Fruit fly (Drosophila melanogaster): ENCODE results near the gene Vha13.

Gene Vha13

dm6 chr3R:19644094-19644900 lies at the start of gene Vha13:
TSS of gene Vha13 (minus strand) at chr3R:19644386.
- TF ChIP-seq Myc (optimal IDR thresholded peaks at IDR 0.05) (no peak), psq (optimal IDR thresholded peaks at IDR 0.05) (no peak), insv (optimal IDR thresholded peaks at IDR 0.05) (no peak), ttk (optimal IDR thresholded peaks at IDR 0.05) (no peak), h (optimal IDR thresholded peaks at IDR 0.05) (no peak), Sin3A (optimal IDR thresholded peaks at IDR 0.05) (no peak)

dm6 chr3R:19682424-19682823 lies 38.2 kb upstream of the Vha13 start:
- no peak for TF ChIP-seq psq (optimal IDR thresholded peaks at IDR 0.05)
- TF ChIP-seq insv (optimal IDR thresholded peaks at IDR 0.05), result no peak
- no peak for TF ChIP-seq Myc (optimal IDR thresholded peaks at IDR 0.05)
- no peak for TF ChIP-seq Sin3A (optimal IDR thresholded peaks at IDR 0.05)
- TF ChIP-seq h (optimal IDR thresholded peaks at IDR 0.05), result no peak
- no peak for TF ChIP-seq ttk (optimal IDR thresholded peaks at IDR 0.05)

DNA sequence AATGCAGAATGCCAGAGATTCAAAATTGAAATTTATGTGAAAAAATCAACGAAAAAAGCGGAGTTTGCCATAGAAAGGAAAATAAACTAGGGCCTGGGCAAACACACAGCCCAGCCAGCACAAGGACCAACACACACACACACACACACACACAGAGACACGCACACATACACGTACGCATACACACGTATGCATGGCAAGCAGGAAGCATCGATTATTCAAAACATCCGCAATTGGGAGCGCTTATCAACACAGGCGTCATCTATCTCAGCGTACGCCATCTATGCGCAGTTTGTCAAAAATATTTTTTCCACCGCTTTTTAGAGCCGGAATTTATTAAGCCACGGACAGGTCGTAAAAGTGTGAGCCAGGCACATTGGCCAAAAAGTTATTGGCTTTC lies 35.6 kb upstream of the Vha13 start:
- TF ChIP-seq Myc (optimal IDR thresholded peaks at IDR 0.05) (no peak), insv (optimal IDR thresholded peaks at IDR 0.05) (no peak), ttk (optimal IDR thresholded peaks at IDR 0.05) (no peak), h (optimal IDR thresholded peaks at IDR 0.05) (no peak), psq (optimal IDR thresholded peaks at IDR 0.05) (no peak), Sin3A (optimal IDR thresholded peaks at IDR 0.05) (no peak)

dm6 chr3R:19672905-19673304 lies 28.7 kb upstream of the Vha13 start:
- TF ChIP-seq Myc (optimal IDR thresholded peaks at IDR 0.05), result no peak

DNA sequence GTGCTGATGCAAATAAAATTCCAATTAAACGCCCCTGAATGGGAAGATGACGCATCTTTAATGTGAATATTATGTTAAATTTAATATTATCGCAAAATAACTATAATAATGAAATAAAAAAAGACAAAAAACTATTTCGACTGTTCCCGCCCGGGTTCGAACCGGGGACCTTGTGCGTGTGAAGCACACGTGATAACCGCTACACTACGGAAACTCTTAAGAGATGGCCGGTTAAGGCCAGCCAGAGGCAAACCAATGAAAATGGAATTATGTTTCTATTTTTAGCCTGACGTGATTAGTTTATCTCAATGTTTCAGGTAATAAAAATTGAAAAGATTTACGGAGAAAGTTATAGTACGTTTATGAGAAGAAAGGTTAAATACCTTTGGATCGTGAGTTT lies 27.9 kb upstream of the Vha13 start:
- TF ChIP-seq h (optimal IDR thresholded peaks at IDR 0.05) (no peak), Myc (optimal IDR thresholded peaks at IDR 0.05) (no peak), insv (optimal IDR thresholded peaks at IDR 0.05) (no peak)

DNA sequence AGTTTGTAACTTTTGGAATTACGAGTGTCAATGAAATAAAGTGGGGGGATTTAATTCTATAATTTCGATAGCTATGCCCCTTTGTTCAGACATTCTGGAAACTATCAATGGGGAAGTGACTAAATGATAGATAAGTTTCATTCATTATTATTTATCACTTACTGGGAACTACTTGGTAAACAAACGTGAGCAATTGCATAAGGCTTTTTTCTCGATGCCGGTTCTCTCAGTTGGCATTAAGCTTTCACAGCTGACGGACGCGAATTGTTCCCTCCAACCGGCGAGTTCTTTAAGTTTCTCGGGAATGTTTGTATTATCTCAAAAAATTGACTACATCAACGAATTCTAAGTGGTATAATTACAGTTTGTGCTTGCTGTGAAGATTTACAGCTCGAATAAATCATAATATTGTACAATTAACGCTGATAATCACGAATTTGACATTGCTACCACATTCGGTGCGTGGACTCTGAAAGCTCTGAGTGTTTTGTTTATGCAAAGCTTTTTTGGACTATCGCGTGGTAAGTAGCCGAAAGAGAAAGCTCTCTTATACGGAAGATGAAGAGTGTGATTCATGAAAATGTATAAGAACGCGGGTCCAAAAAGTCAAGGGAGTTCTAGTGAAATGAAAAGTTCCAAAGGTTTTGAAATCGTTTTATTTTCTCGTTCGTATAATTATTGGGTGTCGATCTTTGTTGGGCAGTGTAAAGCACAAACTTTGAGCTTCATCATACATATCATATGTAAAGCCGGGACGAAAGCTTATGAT lies 27.2 kb upstream of the Vha13 start, which contains the start of gene Naam:
Naam (plus strand) TSS at position 228 of the 769 bp plus-strand sequence.
- TF ChIP-seq Sin3A (optimal IDR thresholded peaks at IDR 0.05) (no peak), Myc (optimal IDR thresholded peaks at IDR 0.05) (no peak), psq (optimal IDR thresholded peaks at IDR 0.05) (no peak)

DNA sequence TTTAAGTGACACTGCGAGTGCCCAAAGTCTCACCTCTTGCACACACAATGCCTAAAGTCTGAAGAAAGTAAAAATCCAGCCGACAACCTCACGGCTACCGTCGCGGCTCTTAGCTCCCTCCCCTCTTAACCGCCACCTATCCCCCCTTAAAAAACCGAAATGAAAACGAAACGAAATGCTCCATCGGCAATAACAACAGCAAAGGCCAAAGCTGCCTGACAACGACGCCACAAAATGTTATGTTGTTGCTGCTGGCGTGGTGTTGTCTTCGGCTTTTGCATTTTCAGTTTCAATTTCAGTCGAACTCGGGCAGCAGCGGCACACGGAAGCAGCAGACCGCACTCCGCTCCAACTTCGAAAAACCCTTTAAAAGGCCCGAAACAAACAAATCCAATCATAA lies 20.5 kb upstream of the Vha13 start, which contains the start of gene CG7432:
CG7432 (plus strand) TSS at position 295 of the 400 bp plus-strand sequence.
- TF ChIP-seq insv (optimal IDR thresholded peaks at IDR 0.05), result no peak
- no peak for TF ChIP-seq psq (optimal IDR thresholded peaks at IDR 0.05)
- no peak for TF ChIP-seq h (optimal IDR thresholded peaks at IDR 0.05)
- no peak for TF ChIP-seq Sin3A (optimal IDR thresholded peaks at IDR 0.05)
- TF ChIP-seq Myc (optimal IDR thresholded peaks at IDR 0.05), result no peak
- no peak for TF ChIP-seq ttk (optimal IDR thresholded peaks at IDR 0.05)

DNA sequence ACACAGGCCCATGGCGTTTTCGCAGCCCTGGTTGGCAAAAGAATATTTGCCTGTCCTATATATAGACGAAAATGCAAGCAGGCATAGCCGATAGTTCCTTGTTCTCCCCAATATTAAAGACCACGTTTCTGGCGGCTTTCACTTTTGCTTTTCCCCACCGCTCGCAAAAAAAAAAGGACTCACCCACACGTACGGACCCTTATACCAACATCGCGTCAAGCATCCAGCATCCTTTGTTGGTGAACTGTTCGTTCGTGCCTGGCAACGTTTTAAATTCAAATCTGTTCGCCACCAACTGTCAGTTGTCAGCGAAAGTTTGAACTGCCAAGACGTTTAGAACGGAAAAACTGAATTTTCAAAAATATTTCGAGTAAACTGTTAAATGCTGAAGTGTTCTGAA lies 15.3 kb upstream of the Vha13 start, which contains the start of gene ort:
ort (plus strand) TSS at position 301 of the 400 bp plus-strand sequence.
- TF ChIP-seq ttk (optimal IDR thresholded peaks at IDR 0.05) (no peak), Myc (optimal IDR thresholded peaks at IDR 0.05) (no peak), h (optimal IDR thresholded peaks at IDR 0.05) (no peak), psq (optimal IDR thresholded peaks at IDR 0.05) (no peak), Sin3A (optimal IDR thresholded peaks at IDR 0.05) (no peak), insv (optimal IDR thresholded peaks at IDR 0.05) (no peak)

DNA sequence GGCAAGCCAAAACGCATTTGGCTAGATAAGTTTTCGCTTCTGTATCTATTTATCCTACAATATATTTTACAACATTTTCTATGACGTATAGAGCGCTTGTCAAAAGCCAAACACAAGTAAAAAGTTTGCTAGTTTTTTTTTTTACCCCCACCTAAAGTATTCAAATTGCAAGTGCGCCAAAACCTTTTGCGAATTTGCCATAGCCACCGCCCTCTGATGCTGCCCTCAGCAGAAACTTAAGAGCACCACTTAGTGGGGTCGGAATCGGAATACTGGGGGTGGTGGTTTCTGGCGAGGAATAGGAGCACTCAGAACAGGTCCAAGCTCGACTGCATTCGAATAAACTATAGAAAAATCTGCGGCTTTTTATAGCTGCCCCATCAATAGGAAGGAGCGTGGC lies 13.6 kb upstream of the Vha13 start, which contains the start of gene CG6184:
CG6184 (minus strand) TSS at position 101 of the 400 bp plus-strand sequence.
- no peak for TF ChIP-seq h (optimal IDR thresholded peaks at IDR 0.05)
- no peak for TF ChIP-seq insv (optimal IDR thresholded peaks at IDR 0.05)
- TF ChIP-seq Myc (optimal IDR thresholded peaks at IDR 0.05), result no peak
- no peak for TF ChIP-seq Sin3A (optimal IDR thresholded peaks at IDR 0.05)
- no peak for TF ChIP-seq ttk (optimal IDR thresholded peaks at IDR 0.05)
- no peak for TF ChIP-seq psq (optimal IDR thresholded peaks at IDR 0.05)

DNA sequence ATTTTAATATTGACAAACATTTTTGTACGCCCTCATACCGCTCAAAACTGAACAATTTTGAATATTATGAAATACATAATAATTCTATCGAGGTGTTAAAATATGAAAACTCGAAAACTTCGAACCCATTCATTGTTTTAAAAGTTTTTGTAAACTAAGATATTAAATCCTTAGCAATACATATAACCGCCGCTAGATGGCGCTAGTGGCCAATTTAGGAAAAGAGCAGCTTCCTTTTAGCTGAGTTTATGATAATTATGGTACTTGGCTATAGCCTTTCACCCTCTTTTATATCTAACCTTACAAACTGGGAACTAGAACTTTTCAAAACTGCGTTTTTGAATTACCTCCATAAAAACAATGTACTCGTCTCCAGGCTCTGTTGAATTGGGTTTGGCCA lies 13.0 kb upstream of the Vha13 start:
- no peak for TF ChIP-seq Myc (optimal IDR thresholded peaks at IDR 0.05)

dm6 chr3R:19656455-19656854 lies 12.3 kb upstream of the Vha13 start:
- no peak for TF ChIP-seq Myc (optimal IDR thresholded peaks at IDR 0.05)
- no peak for TF ChIP-seq Sin3A (optimal IDR thresholded peaks at IDR 0.05)
- TF ChIP-seq psq (optimal IDR thresholded peaks at IDR 0.05), result no peak
- TF ChIP-seq h (optimal IDR thresholded peaks at IDR 0.05), result no peak
- no peak for TF ChIP-seq ttk (optimal IDR thresholded peaks at IDR 0.05)
- TF ChIP-seq insv (optimal IDR thresholded peaks at IDR 0.05), result no peak

DNA sequence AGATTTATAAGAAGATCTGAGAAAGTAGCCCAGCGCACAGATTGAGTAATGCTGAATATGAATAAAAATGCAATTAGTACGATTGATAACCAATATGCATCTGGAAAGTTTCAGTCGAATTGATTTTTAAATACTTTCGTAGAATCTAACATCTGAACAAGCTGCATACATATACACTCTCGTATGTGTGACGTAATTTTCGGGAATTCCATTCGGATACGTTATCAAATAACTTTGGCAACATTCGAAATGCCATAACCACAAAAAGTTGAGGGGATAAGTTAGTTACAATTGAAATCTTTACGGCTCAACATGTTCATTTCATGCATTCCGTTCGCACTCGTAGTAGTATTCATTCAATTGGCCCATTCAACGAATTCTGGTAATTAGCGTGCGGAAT lies 6.5 kb upstream of the Vha13 start, which contains the start of gene CG31219:
CG31219 (plus strand) TSS at position 301 of the 400 bp plus-strand sequence.
- TF ChIP-seq Sin3A (optimal IDR thresholded peaks at IDR 0.05) (no peak), h (optimal IDR thresholded peaks at IDR 0.05) (no peak), Myc (optimal IDR thresholded peaks at IDR 0.05) (no peak), ttk (optimal IDR thresholded peaks at IDR 0.05) (no peak)

Data from Kc167 (cell line).